Worm (Caenorhabditis elegans) whole organism, mixed stage, embryonic: ENCODE results near the gene Y66D12A.1.

Source experiments
- bed-3 ChIP-seq: fragments of 200-800 bp; sonication (Bioruptor generic); optimal IDR thresholded peaks from 3 replicates; lab custom pipeline; 2018; ENCODE audit warnings: mild to moderate bottlenecking, missing genetic modification characterization, moderate library complexity, missing compliant biosample characterization
- blmp-1 ChIP-seq: fragments of 150-350 bp; optimal IDR thresholded peaks from 2 replicates; lab custom pipeline; 2014; ENCODE audit warnings: missing biosample characterization, missing genetic modification characterization
- ceh-39 ChIP-seq: fragments of 150-350 bp; optimal IDR thresholded peaks from 2 replicates; lab custom pipeline; 2014; ENCODE audit warnings: missing biosample characterization, missing genetic modification characterization
- ceh-43 ChIP-seq: fragments of 200-800 bp; sonication (Bioruptor generic); optimal IDR thresholded peaks from 2 replicates; lab custom pipeline; 2018; ENCODE audit warnings: mild to moderate bottlenecking, missing genetic modification characterization, moderate library complexity, missing compliant biosample characterization
- ces-1 ChIP-seq: fragments of 150-350 bp; optimal IDR thresholded peaks from 2 replicates; lab custom pipeline; 2014; ENCODE audit warnings: missing biosample characterization, missing genetic modification reagents, missing genetic modification characterization
- cnd-1 ChIP-seq: fragments of 200-800 bp; sonication (Bioruptor generic); optimal IDR thresholded peaks from 2 replicates; lab custom pipeline; 2018; ENCODE audit warnings: mild to moderate bottlenecking, missing genetic modification characterization, missing compliant biosample characterization
- drap-1 ChIP-seq: fragments of 200-800 bp; sonication (Bioruptor generic); optimal IDR thresholded peaks from 3 replicates; lab custom pipeline; 2018; ENCODE audit warnings: mild to moderate bottlenecking, missing genetic modification characterization, missing compliant biosample characterization
- elt-1 ChIP-seq: sonication (generic microtip); optimal IDR thresholded peaks from 2 replicates; lab custom pipeline; 2017; ENCODE audit warnings: missing genetic modification characterization, mild to moderate bottlenecking, missing compliant biosample characterization, antibody characterized with exemption, moderate library complexity, borderline replicate concordance; ENCODE audit not compliant: insufficient read depth
- elt-3 ChIP-seq: fragments of 150-350 bp; optimal IDR thresholded peaks from 2 replicates; lab custom pipeline; 2014; ENCODE audit warnings: missing biosample characterization, missing genetic modification characterization
- flh-1 ChIP-seq: fragments of 200-800 bp; sonication (Bioruptor generic); optimal IDR thresholded peaks from 2 replicates; lab custom pipeline; 2018; ENCODE audit warnings: mild to moderate bottlenecking, missing genetic modification characterization, moderate library complexity, missing compliant biosample characterization
- ham-2 ChIP-seq: fragments of 200-800 bp; sonication (Bioruptor generic); optimal IDR thresholded peaks from 2 replicates; lab custom pipeline; 2018; ENCODE audit warnings: mild to moderate bottlenecking, missing genetic modification characterization, missing compliant biosample characterization
- hlh-1 ChIP-seq: fragments of 150-350 bp; optimal IDR thresholded peaks from 2 replicates; lab custom pipeline; 2014; ENCODE audit warnings: missing biosample characterization, missing genetic modification reagents, missing genetic modification characterization
- lin-13 ChIP-seq: fragments of 150-350 bp; optimal IDR thresholded peaks from 2 replicates; lab custom pipeline; 2014; ENCODE audit warnings: missing biosample characterization, missing genetic modification characterization
- lsy-2 ChIP-seq: fragments of 150-350 bp; optimal IDR thresholded peaks from 2 replicates; lab custom pipeline; 2014; ENCODE audit warnings: missing biosample characterization, missing genetic modification characterization
- mep-1 ChIP-seq: fragments of 150-350 bp; optimal IDR thresholded peaks from 2 replicates; lab custom pipeline; 2017; ENCODE audit warnings: missing biosample characterization, missing genetic modification reagents, missing genetic modification characterization, inconsistent platforms
- mls-2 ChIP-seq: sonication (generic microtip); optimal IDR thresholded peaks from 2 replicates; lab custom pipeline; 2016; ENCODE audit warnings: mild to moderate bottlenecking, missing genetic modification characterization, moderate library complexity, missing compliant biosample characterization
- nhr-12 ChIP-seq: fragments of 150-350 bp; optimal IDR thresholded peaks from 2 replicates; lab custom pipeline; 2014; ENCODE audit warnings: missing biosample characterization, missing genetic modification characterization
- nhr-2 ChIP-seq: fragments of 150-350 bp; optimal IDR thresholded peaks from 2 replicates; lab custom pipeline; 2014; ENCODE audit warnings: missing biosample characterization, missing genetic modification characterization
- nhr-237 ChIP-seq: fragments of 150-350 bp; optimal IDR thresholded peaks from 2 replicates; lab custom pipeline; 2014; ENCODE audit warnings: missing biosample characterization, missing genetic modification characterization
- nhr-28 ChIP-seq: fragments of 150-350 bp; optimal IDR thresholded peaks from 2 replicates; lab custom pipeline; 2014; ENCODE audit warnings: missing biosample characterization, missing genetic modification characterization
- nhr-76 ChIP-seq: sonication (generic microtip); optimal IDR thresholded peaks from 2 replicates; lab custom pipeline; 2017; ENCODE audit warnings: missing biosample characterization, missing genetic modification characterization
- pha-4 ChIP-seq: fragments of 150-350 bp; optimal IDR thresholded peaks from 2 replicates; lab custom pipeline; 2018; ENCODE audit warnings: missing biosample characterization, missing genetic modification reagents, missing genetic modification characterization
- sem-2 ChIP-seq: fragments of 200-800 bp; sonication (Bioruptor generic); optimal IDR thresholded peaks from 2 replicates; lab custom pipeline; 2018; ENCODE audit warnings: mild to moderate bottlenecking, missing genetic modification characterization, missing compliant biosample characterization
- tbx-8 ChIP-seq: fragments of 200-800 bp; sonication (Bioruptor generic); optimal IDR thresholded peaks from 2 replicates; lab custom pipeline; 2018; ENCODE audit warnings: mild to moderate bottlenecking, missing genetic modification characterization, moderate library complexity, missing compliant biosample characterization
- unc-120 ChIP-seq: sonication (generic microtip); optimal IDR thresholded peaks from 2 replicates; lab custom pipeline; 2017; ENCODE audit warnings: missing genetic modification characterization, missing compliant biosample characterization; ENCODE audit not compliant: poor library complexity, severe bottlenecking
- unc-39 ChIP-seq: fragments of 150-350 bp; optimal IDR thresholded peaks from 2 replicates; lab custom pipeline; 2014; ENCODE audit warnings: missing biosample characterization, missing genetic modification characterization
- zip-8 ChIP-seq: fragments of 150-350 bp; optimal IDR thresholded peaks from 2 replicates; lab custom pipeline; 2014; ENCODE audit warnings: missing biosample characterization, missing genetic modification characterization

The Y66D12A.1 gene

ce11 chrIII:11565602-11566001 is 42.4 kb upstream of the Y66D12A.1 start, which contains the start of gene Y66D12A.10:
TSS of gene Y66D12A.10 (plus strand) at chrIII:11565874.
- TF ChIP-seq elt-3 (no peak), mep-1 (tag; lab: Kevin White, UChicago) (peak; percentile 51), ceh-39 (tag; lab: Kevin White, UChicago) (peak; percentile 7), ceh-43 (GFP tag; lab: Kevin White, UChicago) (no peak), lsy-2 (tag; lab: Kevin White, UChicago) (peak; percentile 13), ces-1 (GFP tag; lab: Kevin White, UChicago) (peak; percentile 41), nhr-237 (peak; percentile 22)
- TF ChIP-seq, all 35 proteins: peak for 5

- TF ChIP-seq cnd-1 (tag; lab: Kevin White, UChicago) (no peak), drap-1 (GFP tag; lab: Kevin White, UChicago) (no peak), mls-2 (tag; lab: Kevin White, UChicago) (no peak), flh-1 (no peak)
Observed at ce11 chrIII:11567837-11568236, 40.1 kb upstream of the Y66D12A.1 start, which contains the start of gene psme-3. TSS of gene psme-3 (plus strand) at chrIII:11568137.

ce11 chrIII:11573921-11574320 is 34.0 kb upstream of the Y66D12A.1 start, which contains the start of gene Y66D12A.8:
TSS of gene Y66D12A.8 (plus strand) at chrIII:11574221.
- no peak for TF ChIP-seq nhr-28 (tag; lab: Kevin White, UChicago)
- TF ChIP-seq elt-3: no peak
- no peak for TF ChIP-seq nhr-2 (tag; lab: Kevin White, UChicago)
- TF ChIP-seq lsy-2 (tag; lab: Kevin White, UChicago): no peak
- TF ChIP-seq lin-13 (tag; lab: Kevin White, UChicago): no peak
- no peak for TF ChIP-seq elt-1 (tag; lab: Kevin White, UChicago)

- TF ChIP-seq nhr-28 (tag; lab: Kevin White, UChicago) (no peak), elt-3 (no peak), nhr-2 (tag; lab: Kevin White, UChicago) (no peak), tbx-8 (GFP tag; lab: Kevin White, UChicago) (no peak), lin-13 (tag; lab: Kevin White, UChicago) (no peak), zip-8 (tag; lab: Kevin White, UChicago) (no peak), mep-1 (tag; lab: Kevin White, UChicago) (no peak), sem-2 (GFP tag; lab: Kevin White, UChicago) (no peak)
- TF ChIP-seq, all 35 proteins: peak for 0
Observed at ce11 chrIII:11579380-11579779, 28.6 kb upstream of the Y66D12A.1 start.

- TF ChIP-seq nhr-12 (tag; lab: Kevin White, UChicago): no peak
- no peak for TF ChIP-seq hlh-1 (tag; lab: Kevin White, UChicago)
- no peak for TF ChIP-seq ham-2 (GFP tag; lab: Kevin White, UChicago)
- TF ChIP-seq unc-39 (tag; lab: Kevin White, UChicago): no peak
- TF ChIP-seq unc-120 (tag; lab: Kevin White, UChicago): peak; percentile 13
Observed at ce11 chrIII:11580428-11580885, 27.5 kb upstream of the Y66D12A.1 start, which contains the start of gene Y66D12A.7. TSS of gene Y66D12A.7 (minus strand) at chrIII:11580478.

- TF ChIP-seq hlh-1 (tag; lab: Kevin White, UChicago) (no peak), pha-4 (tag; lab: Kevin White, UChicago) (no peak)
Observed at ce11 chrIII:11581372-11581771, 26.6 kb upstream of the Y66D12A.1 start, which contains the start of the genes Y66D12A.6 and ceh-92. TSS of gene Y66D12A.6 (minus strand) at chrIII:11581402. TSS of gene ceh-92 (plus strand) at chrIII:11581600.

- TF ChIP-seq cnd-1 (tag; lab: Kevin White, UChicago) (no peak), ceh-39 (tag; lab: Kevin White, UChicago) (no peak), bed-3 (GFP tag; lab: Kevin White, UChicago) (no peak), elt-1 (tag; lab: Kevin White, UChicago) (no peak), blmp-1 (no peak), ham-2 (GFP tag; lab: Kevin White, UChicago) (no peak), drap-1 (GFP tag; lab: Kevin White, UChicago) (no peak), nhr-76 (tag; lab: Kevin White, UChicago) (no peak)
Observed at ce11 chrIII:11582569-11582968, 25.4 kb upstream of the Y66D12A.1 start.
